Comparison of ENCODE assay signal across 5 worm cellular contexts in the genomic region with DNA sequence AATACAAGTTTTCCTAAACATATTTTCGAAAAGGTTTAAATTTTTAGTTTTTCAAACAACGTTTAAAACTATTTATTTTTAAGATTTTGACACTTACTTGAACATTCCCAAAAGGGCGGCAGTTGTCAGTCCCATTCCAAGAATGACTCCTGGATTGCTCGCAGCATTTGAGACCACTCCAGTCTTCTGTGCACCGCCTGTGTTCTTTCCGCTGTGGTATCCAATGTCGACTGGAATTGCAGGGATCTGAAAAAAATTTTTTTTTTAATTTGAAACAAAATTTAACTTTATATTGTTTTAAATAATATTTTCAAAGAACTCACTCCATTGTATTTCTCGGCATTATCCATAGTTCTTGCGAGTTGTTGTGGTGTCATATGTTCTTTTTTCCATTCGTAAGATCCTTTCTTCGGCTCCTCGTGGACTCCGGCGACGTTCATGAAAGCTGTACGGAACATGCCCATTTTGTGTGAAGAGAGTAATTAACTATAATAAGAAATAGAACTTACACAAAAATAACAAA.
A peak's percentile ranks its signal among the peaks of the same experiment; 100 is the strongest.
TF ChIP-seq lines count a peak whose summit lies in the region.

Gene M05D6.5, minus strand, starts transcription at position 473 of the 523 bp plus-strand sequence.

TF ChIP-seq in whole organism, L1 larva, 84 proteins besides CTCF, POLR2A, EP300 and RAD21:
- TF ChIP-seq ceh-88 (GFP tag; IDR thresholded peaks at IDR 0.05; lab: Robert Waterston, UW), result no peak
- no peak for TF ChIP-seq mef-2 (tag; optimal IDR thresholded peaks at IDR 0.05; lab: Kevin White, UChicago)
- TF ChIP-seq ztf-4 (tag; optimal IDR thresholded peaks at IDR 0.05; lab: Kevin White, UChicago), result peak; percentile 52

TF ChIP-seq in whole organism, L2 larva, 48 proteins besides CTCF, POLR2A, EP300 and RAD21:
- TF ChIP-seq ceh-82 (tag; optimal IDR thresholded peaks at IDR 0.05; lab: Kevin White, UChicago) (no peak), sma-9 (GFP tag; optimal IDR thresholded peaks at IDR 0.05; lab: Kevin White, UChicago) (no peak), sma-9 (tag; optimal IDR thresholded peaks at IDR 0.05; lab: Kevin White, UChicago) (no peak), unc-55 (GFP tag; optimal IDR thresholded peaks at IDR 0.05; lab: Kevin White, UChicago) (no peak), elt-3 (tag; optimal IDR thresholded peaks at IDR 0.05; lab: Kevin White, UChicago) (no peak), ama-1 (optimal IDR thresholded peaks at IDR 0.05; lab: Kevin White, UChicago) (peak; percentile 20), alr-1 (tag; optimal IDR thresholded peaks at IDR 0.05; lab: Kevin White, UChicago) (no peak), nhr-77 (tag; optimal IDR thresholded peaks at IDR 0.05; lab: Kevin White, UChicago) (no peak), lsy-2 (tag; optimal IDR thresholded peaks at IDR 0.05; lab: Kevin White, UChicago) (no peak), nhr-129 (tag; optimal IDR thresholded peaks at IDR 0.05; lab: Kevin White, UChicago) (no peak), ztf-4 (tag; optimal IDR thresholded peaks at IDR 0.05; lab: Kevin White, UChicago) (peak; percentile 67), nhr-237 (tag; optimal IDR thresholded peaks at IDR 0.05; lab: Kevin White, UChicago) (no peak), aly-2 (tag; optimal IDR thresholded peaks at IDR 0.05; lab: Kevin White, UChicago) (no peak), sma-3 (GFP tag; optimal IDR thresholded peaks at IDR 0.05; lab: Kevin White, UChicago) (no peak), nhr-25 (tag; optimal IDR thresholded peaks at IDR 0.05; lab: Kevin White, UChicago) (no peak)

TF ChIP-seq in whole organism, L3 larva, 47 proteins besides CTCF, POLR2A, EP300 and RAD21:
- TF ChIP-seq egl-5 (tag; optimal IDR thresholded peaks at IDR 0.05; lab: Kevin White, UChicago) (no peak), lin-15B (tag; optimal IDR thresholded peaks at IDR 0.05; lab: Kevin White, UChicago) (no peak), ztf-11 (tag; optimal IDR thresholded peaks at IDR 0.05; lab: Kevin White, UChicago) (no peak), ama-1 (optimal IDR thresholded peaks at IDR 0.05; lab: Kevin White, UChicago) (peak; percentile 89)

TF ChIP-seq in whole organism, L4 larva, 104 proteins besides CTCF, POLR2A, EP300 and RAD21:
- TF ChIP-seq unc-62 (GFP tag; optimal IDR thresholded peaks at IDR 0.05 in 1 of 2; lab: Kevin White, UChicago) (peak in 1 of 2 experiments; percentile 34), unc-62 (tag; optimal IDR thresholded peaks at IDR 0.05; lab: Kevin White, UChicago) (no peak), vab-7 (GFP tag; IDR thresholded peaks at IDR 0.05; lab: Robert Waterston, UW) (peak; percentile 3; the same call in 1 of the 2 replicates), aly-2 (tag; optimal IDR thresholded peaks at IDR 0.05; lab: Kevin White, UChicago) (no peak), fkh-10 (GFP tag; optimal IDR thresholded peaks at IDR 0.05; lab: Kevin White, UChicago) (no peak), hif-1 (tag; optimal IDR thresholded peaks at IDR 0.05; lab: Kevin White, UChicago) (no peak), F10B5.3 (tag; optimal IDR thresholded peaks at IDR 0.05; lab: Kevin White, UChicago) (no peak), pha-4 (GFP tag; IDR thresholded peaks at IDR 0.05; lab: Robert Waterston, UW) (peak; percentile 23; the same call in 1 of the 2 replicates), pha-4 (tag; optimal IDR thresholded peaks at IDR 0.05; lab: Kevin White, UChicago) (no peak), nhr-111 (GFP tag; optimal IDR thresholded peaks at IDR 0.05; lab: Kevin White, UChicago) (no peak), zfp-3 (GFP tag; conservative IDR thresholded peaks at IDR 0.05; lab: Robert Waterston, UW) (peak; percentile 57), ama-1 (optimal IDR thresholded peaks at IDR 0.05; lab: Kevin White, UChicago) (peak; percentile 14), nhr-77 (tag; optimal IDR thresholded peaks at IDR 0.05; lab: Kevin White, UChicago) (no peak)

TF ChIP-seq in whole organism, young adult, 124 proteins besides CTCF, POLR2A, EP300 and RAD21:
- TF ChIP-seq hrde-1 (tag; optimal IDR thresholded peaks at IDR 0.05; lab: Kevin White, UChicago; ENCODE audit: borderline replicate concordance) (no peak), rpc-1 (optimal IDR thresholded peaks at IDR 0.05; lab: Kevin White, UChicago) (no peak), rpc-1 (tag; optimal IDR thresholded peaks at IDR 0.05; lab: Kevin White, UChicago) (no peak), bed-1 (GFP tag; IDR thresholded peaks at IDR 0.05; lab: Robert Waterston, UW) (no peak), ceh-58 (GFP tag; IDR thresholded peaks at IDR 0.05; lab: Robert Waterston, UW) (no peak), attf-6 (GFP tag; IDR thresholded peaks at IDR 0.05; lab: Robert Waterston, UW) (no peak), mel-28 (tag; optimal IDR thresholded peaks at IDR 0.05; lab: Kevin White, UChicago; ENCODE audit: borderline replicate concordance) (no peak), xnd-1 (tag; optimal IDR thresholded peaks at IDR 0.05; lab: Kevin White, UChicago) (no peak), F23B12.7 (tag; optimal IDR thresholded peaks at IDR 0.05; lab: Kevin White, UChicago; ENCODE audit: insufficient read depth) (no peak), ceh-40 (GFP tag; IDR thresholded peaks at IDR 0.05; lab: Robert Waterston, UW) (no peak), lsy-27 (tag; optimal IDR thresholded peaks at IDR 0.05; lab: Kevin White, UChicago; ENCODE audit: borderline replicate concordance, insufficient read depth) (no peak), ama-1 (optimal IDR thresholded peaks at IDR 0.05; lab: Kevin White, UChicago) (peak; percentile 83), ama-1 (GFP tag; optimal IDR thresholded peaks at IDR 0.05; lab: Kevin White, UChicago) (no peak), athp-1 (tag; optimal IDR thresholded peaks at IDR 0.05; lab: Kevin White, UChicago) (no peak), akir-1 (GFP tag; optimal IDR thresholded peaks at IDR 0.05; lab: Kevin White, UChicago) (no peak), snpc-1.3 (tag; optimal IDR thresholded peaks at IDR 0.05; lab: Kevin White, UChicago; ENCODE audit: insufficient read depth) (no peak), aptf-3 (GFP tag; IDR thresholded peaks at IDR 0.05; lab: Robert Waterston, UW) (no peak), ekl-4 (GFP tag; IDR thresholded peaks at IDR 0.05; lab: Robert Waterston, UW) (0 out of 2 replicates have a peak, but pooled peaks have one; percentile 40), F37B4.10 (GFP tag; IDR thresholded peaks at IDR 0.05; lab: Robert Waterston, UW) (no peak), madf-3 (GFP tag; IDR thresholded peaks at IDR 0.05; lab: Robert Waterston, UW) (no peak), Y53G8AR.9 (GFP tag; conservative IDR thresholded peaks at IDR 0.05; lab: Robert Waterston, UW) (0 out of 2 replicates have a peak, but pooled peaks have one; percentile 13), snpc-4 (GFP tag; optimal IDR thresholded peaks at IDR 0.05; lab: Kevin White, UChicago) (no peak), snpc-4 (tag; optimal IDR thresholded peaks at IDR 0.05; lab: Kevin White, UChicago) (no peak), B0336.3 (GFP tag; IDR thresholded peaks at IDR 0.05; lab: Robert Waterston, UW) (0 out of 2 replicates have a peak, but pooled peaks have one; percentile 13), nhr-90 (tag; optimal IDR thresholded peaks at IDR 0.05; lab: Kevin White, UChicago) (no peak), lir-1 (GFP tag; conservative IDR thresholded peaks at IDR 0.05; lab: Robert Waterston, UW) (no peak), lin-26 (GFP tag; IDR thresholded peaks at IDR 0.05; lab: Robert Waterston, UW) (0 out of 2 replicates have a peak, but pooled peaks have one; percentile 8), ztf-6 (GFP tag; IDR thresholded peaks at IDR 0.05; lab: Robert Waterston, UW) (no peak), B0261.1 (tag; optimal IDR thresholded peaks at IDR 0.05; lab: Kevin White, UChicago) (no peak), egl-44 (GFP tag; IDR thresholded peaks at IDR 0.05; lab: Robert Waterston, UW) (no peak), nhr-179 (tag; optimal IDR thresholded peaks at IDR 0.05; lab: Kevin White, UChicago) (no peak)
